Fruit fly (Drosophila melanogaster) whole organism, adult: ENCODE results near the gene TwdlS.

Experiments used
- CG12768 ChIP-seq: fragments of 200-800 bp; sonication (Bioruptor generic); optimal IDR thresholded peaks from 2 replicates; lab custom pipeline; 2017; ENCODE audit warnings: missing biosample characterization, missing genetic modification characterization, mild to moderate bottlenecking, moderate library complexity, missing genetic modification reagents
- CG14711 ChIP-seq: fragments of 200-800 bp; sonication (Bioruptor generic); optimal IDR thresholded peaks from 2 replicates; lab custom pipeline; 2018; ENCODE audit warnings: missing biosample characterization, mild to moderate bottlenecking, missing genetic modification characterization, moderate library complexity
- CG1620 ChIP-seq: fragments of 200-800 bp; sonication (Bioruptor generic); optimal IDR thresholded peaks from 2 replicates; lab custom pipeline; 2016; ENCODE audit warnings: missing biosample characterization, missing genetic modification characterization
- CG33017 ChIP-seq: fragments of 200-800 bp; sonication (Bioruptor generic); optimal IDR thresholded peaks from 2 replicates; lab custom pipeline; 2018; ENCODE audit warnings: missing biosample characterization, mild to moderate bottlenecking, missing genetic modification characterization, moderate library complexity
- cic ChIP-seq: fragments of 200-800 bp; sonication (Bioruptor generic); optimal IDR thresholded peaks from 2 replicates; lab custom pipeline; 2017; ENCODE audit warnings: missing biosample characterization, mild to moderate bottlenecking, missing genetic modification characterization, moderate library complexity
- kay ChIP-seq: fragments of 200-800 bp; sonication (Bioruptor generic); peaks from one replicate; lab custom pipeline; 2016; ENCODE audit warnings: missing biosample characterization, missing genetic modification characterization, borderline replicate concordance
- toe ChIP-seq: fragments of 200-800 bp; sonication (Bioruptor generic); optimal IDR thresholded peaks from 2 replicates; lab custom pipeline; 2016; ENCODE audit warnings: missing biosample characterization, missing genetic modification characterization

DNA sequence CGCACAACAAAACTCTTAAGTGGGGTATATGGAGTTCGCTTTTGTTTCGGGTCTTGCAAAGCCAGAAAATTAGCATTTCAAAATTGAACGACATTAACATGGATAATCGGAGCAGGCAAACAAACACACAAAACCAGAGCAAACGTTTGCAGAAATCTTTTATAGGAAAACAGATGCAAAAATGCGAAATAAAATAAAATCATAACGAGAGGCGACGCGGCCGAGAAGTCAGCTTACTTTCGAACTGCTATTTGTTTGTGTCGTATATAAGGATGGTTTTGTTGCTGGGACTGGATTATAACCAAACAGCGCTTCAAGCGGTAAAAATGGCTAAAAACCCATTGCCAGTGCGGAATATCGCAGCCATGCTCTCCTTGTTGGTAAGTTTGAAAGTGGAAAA is at the start of gene TwdlS:
- TF ChIP-seq CG14711 (no peak), CG1620 (GFP tag; lab: Kevin White, UChicago) (no peak), toe (GFP tag; lab: Kevin White, UChicago) (no peak), cic (GFP tag; lab: Kevin White, UChicago) (no peak), CG33017 (tag; lab: Kevin White, UChicago) (no peak), CG12768 (GFP tag; lab: Kevin White, UChicago) (no peak), kay (no peak)
